Fruit fly (Drosophila melanogaster) whole organism, embryonic: ENCODE measurements around the gene VGlut.

Source experiments
- Adf1 ChIP-seq: fragments of 200-800 bp; sonication (Bioruptor generic); IDR thresholded peaks from 2 replicates; pipeline ENCODE4 v1.3.6; 2022; ENCODE audit warnings: missing biosample characterization, missing genetic modification characterization
- Antp ChIP-seq: fragments of 200-800 bp; sonication (Bioruptor generic); optimal IDR thresholded peaks from 3 replicates; lab custom pipeline; 2016; ENCODE audit warnings: missing biosample characterization, missing genetic modification characterization
- Atf-2 ChIP-seq: fragments of 200-800 bp; sonication (Bioruptor generic); optimal IDR thresholded peaks from 2 replicates; lab custom pipeline; 2016; ENCODE audit warnings: missing biosample characterization, missing genetic modification characterization
- BEAF-32 ChIP-seq: fragments of 200-800 bp; sonication (Bioruptor generic); optimal IDR thresholded peaks from 3 replicates; lab custom pipeline; 2017; ENCODE audit warnings: missing biosample characterization, missing genetic modification characterization, mild to moderate bottlenecking, moderate library complexity, missing genetic modification reagents
- CG10209 ChIP-seq: fragments of 200-800 bp; sonication (Bioruptor generic); optimal IDR thresholded peaks from 3 replicates; lab custom pipeline; 2017; ENCODE audit warnings: missing biosample characterization, mild to moderate bottlenecking, missing genetic modification characterization, missing genetic modification reagents
- CG10654 ChIP-seq: fragments of 200-800 bp; sonication (Bioruptor generic); optimal IDR thresholded peaks from 2 replicates; lab custom pipeline; 2016; ENCODE audit warnings: missing biosample characterization, missing genetic modification characterization
- CG11560 ChIP-seq: fragments of 200-800 bp; sonication (Bioruptor generic); IDR thresholded peaks from 3 replicates; pipeline ENCODE4 v1.3.6; 2022; ENCODE audit warnings: missing biosample characterization, missing genetic modification characterization
- CG12942 ChIP-seq: fragments of 200-800 bp; sonication (Bioruptor generic); optimal IDR thresholded peaks from 3 replicates; lab custom pipeline; 2016; ENCODE audit warnings: missing biosample characterization, missing genetic modification characterization
- CG13424 ChIP-seq: fragments of 200-800 bp; sonication (Bioruptor generic); optimal IDR thresholded peaks from 2 replicates; lab custom pipeline; 2019; ENCODE audit warnings: missing biosample characterization, mild to moderate bottlenecking, missing genetic modification characterization, moderate library complexity
- CG14014 ChIP-seq: fragments of 200-800 bp; sonication (Bioruptor generic); IDR thresholded peaks from 2 replicates; pipeline ENCODE4 v1.3.6; 2022; ENCODE audit warnings: missing biosample characterization, missing genetic modification characterization
- CG16813 ChIP-seq: fragments of 200-800 bp; sonication (Bioruptor generic); IDR thresholded peaks from 3 replicates; pipeline ENCODE4 v1.3.6; 2022; ENCODE audit warnings: missing biosample characterization, missing genetic modification characterization; ENCODE audit not compliant: partially characterized antibody
- CG2678 ChIP-seq: fragments of 200-800 bp; sonication (Bioruptor generic); optimal IDR thresholded peaks from 3 replicates; lab custom pipeline; 2019; ENCODE audit warnings: missing biosample characterization, mild to moderate bottlenecking, missing genetic modification characterization, moderate library complexity
- CG32532 ChIP-seq: fragments of 200-800 bp; sonication (Bioruptor generic); IDR thresholded peaks from 2 replicates; pipeline ENCODE4 v1.3.6; 2022; ENCODE audit warnings: missing biosample characterization, missing genetic modification characterization
- CG33557 ChIP-seq: fragments of 200-800 bp; sonication (Bioruptor generic); optimal IDR thresholded peaks from 2 replicates; lab custom pipeline; 2019; ENCODE audit warnings: missing biosample characterization, mild to moderate bottlenecking, missing genetic modification characterization, moderate library complexity
- CG4820 ChIP-seq: fragments of 200-800 bp; sonication (Bioruptor generic); optimal IDR thresholded peaks from 3 replicates; lab custom pipeline; 2016; ENCODE audit warnings: missing biosample characterization, missing genetic modification characterization
- CG6689 ChIP-seq: fragments of 200-800 bp; sonication (Bioruptor generic); IDR thresholded peaks from 2 replicates; pipeline ENCODE4 v1.3.6; 2022; ENCODE audit warnings: missing biosample characterization, missing genetic modification characterization
- CG7839 ChIP-seq: fragments of 200-800 bp; sonication (Bioruptor generic); optimal IDR thresholded peaks from 3 replicates; lab custom pipeline; 2018; ENCODE audit warnings: missing biosample characterization, mild to moderate bottlenecking, missing genetic modification characterization, moderate library complexity
- CG9609 ChIP-seq: fragments of 200-800 bp; sonication (Bioruptor generic); optimal IDR thresholded peaks from 3 replicates; lab custom pipeline; 2016; ENCODE audit warnings: missing biosample characterization, missing genetic modification characterization
- CG9932 ChIP-seq: fragments of 200-800 bp; sonication (Bioruptor generic); IDR thresholded peaks from 2 replicates; pipeline ENCODE4 v1.3.6; 2022; ENCODE audit warnings: missing biosample characterization, missing genetic modification characterization
- Dbx ChIP-seq: fragments of 200-800 bp; sonication (Bioruptor generic); IDR thresholded peaks from 3 replicates; pipeline ENCODE4 v1.3.6; 2022; ENCODE audit warnings: missing biosample characterization, missing genetic modification characterization
- Doc2 ChIP-seq: fragments of 200-800 bp; sonication (Bioruptor generic); IDR thresholded peaks from 2 replicates; pipeline ENCODE4 v1.3.6; 2022; ENCODE audit warnings: missing biosample characterization, missing genetic modification characterization
- Dref ChIP-seq: fragments of 200-800 bp; sonication (Bioruptor generic); IDR thresholded peaks from 2 replicates; pipeline ENCODE4 v1.3.6; 2022; ENCODE audit warnings: missing biosample characterization, missing genetic modification characterization
- E2f2 ChIP-seq: fragments of 200-800 bp; sonication (Bioruptor generic); IDR thresholded peaks from 2 replicates; pipeline ENCODE4 v1.3.6; 2022; ENCODE audit warnings: missing biosample characterization, missing genetic modification characterization
- Eip74EF ChIP-seq, 2 experiments: fragments of 200-800 bp in 1 of 2; fragments of >200 bp in 1 of 2; sonication (Bioruptor generic) in 1 of 2; optimal IDR thresholded peaks; 2 replicates each; lab custom pipeline; 2017 to 2019; ENCODE audit warnings: missing biosample characterization in 2 of 2, missing genetic modification characterization in 2 of 2, mild to moderate bottlenecking in 1 of 2, moderate library complexity in 1 of 2
- Fer1 ChIP-seq: fragments of 200-800 bp; sonication (Bioruptor generic); optimal IDR thresholded peaks from 2 replicates; lab custom pipeline; 2017; ENCODE audit warnings: missing biosample characterization, mild to moderate bottlenecking, missing genetic modification characterization
- Myb ChIP-seq: fragments of 200-800 bp; sonication (Bioruptor generic); optimal IDR thresholded peaks from 2 replicates; lab custom pipeline; 2016; ENCODE audit warnings: missing biosample characterization, missing genetic modification characterization
- Oli ChIP-seq: fragments of 200-800 bp; sonication (Bioruptor generic); optimal IDR thresholded peaks from 2 replicates; lab custom pipeline; 2018; ENCODE audit warnings: missing biosample characterization, mild to moderate bottlenecking, missing genetic modification characterization, moderate library complexity
- PHDP ChIP-seq: fragments of 200-800 bp; sonication (Bioruptor generic); optimal IDR thresholded peaks from 3 replicates; lab custom pipeline; 2018; ENCODE audit warnings: missing biosample characterization, mild to moderate bottlenecking, missing genetic modification characterization, moderate library complexity
- Ssrp ChIP-seq: fragments of 200-800 bp; sonication (Bioruptor generic); optimal IDR thresholded peaks from 2 replicates; lab custom pipeline; 2018; ENCODE audit warnings: missing biosample characterization, mild to moderate bottlenecking, missing genetic modification characterization, moderate library complexity
- Stat92E ChIP-seq, 3 experiments: fragments of >200 bp in 2 of 3; fragments of 200-800 bp in 1 of 3; sonication (Bioruptor generic) in 1 of 3; optimal IDR thresholded peaks; 2 replicates each; lab custom pipeline; 2017 to 2019; ENCODE audit warnings: missing biosample characterization in 3 of 3, missing genetic modification characterization in 3 of 3, mild to moderate bottlenecking in 1 of 3, moderate library complexity in 1 of 3
- aop ChIP-seq: fragments of 200-800 bp; sonication (Bioruptor generic); IDR thresholded peaks from 2 replicates; pipeline ENCODE4 v1.3.6; 2022; ENCODE audit warnings: missing biosample characterization, missing genetic modification characterization
- chif ChIP-seq, 2 experiments: fragments of 200-800 bp; sonication (Bioruptor generic); optimal IDR thresholded peaks; 3 replicates each; lab custom pipeline; 2016; ENCODE audit warnings: missing biosample characterization in 2 of 2, missing genetic modification characterization in 2 of 2
- fd64A ChIP-seq: fragments of 200-800 bp; sonication (Bioruptor generic); optimal IDR thresholded peaks from 3 replicates; lab custom pipeline; 2018; ENCODE audit warnings: missing biosample characterization, mild to moderate bottlenecking, missing genetic modification characterization
- gcm ChIP-seq: fragments of 200-800 bp; sonication (Bioruptor generic); optimal IDR thresholded peaks from 2 replicates; lab custom pipeline; 2019; ENCODE audit warnings: missing biosample characterization, mild to moderate bottlenecking, missing genetic modification characterization, moderate library complexity
- grn ChIP-seq: fragments of 200-800 bp; sonication (Bioruptor generic); optimal IDR thresholded peaks from 3 replicates; lab custom pipeline; 2017; ENCODE audit warnings: missing biosample characterization, missing genetic modification characterization
- ind ChIP-seq: fragments of 200-800 bp; sonication (Bioruptor generic); optimal IDR thresholded peaks from 3 replicates; lab custom pipeline; 2016; ENCODE audit warnings: missing biosample characterization, missing genetic modification characterization
- lab ChIP-seq: fragments of 200-800 bp; sonication (Bioruptor generic); optimal IDR thresholded peaks from 3 replicates; lab custom pipeline; 2017; ENCODE audit warnings: missing biosample characterization, missing genetic modification characterization, mild to moderate bottlenecking, moderate library complexity, missing genetic modification reagents
- mam ChIP-seq: fragments of 200-800 bp; sonication (Bioruptor generic); optimal IDR thresholded peaks from 3 replicates; lab custom pipeline; 2016; ENCODE audit warnings: missing biosample characterization, missing genetic modification characterization
- nerfin-2 ChIP-seq: fragments of 200-800 bp; sonication (Bioruptor generic); IDR thresholded peaks from 2 replicates; pipeline ENCODE4 v1.3.6; 2022; ENCODE audit warnings: missing biosample characterization, missing genetic modification characterization; ENCODE audit not compliant: partially characterized antibody
- pros ChIP-seq: fragments of 200-800 bp; sonication (Bioruptor generic); optimal IDR thresholded peaks from 3 replicates; lab custom pipeline; 2019; ENCODE audit warnings: missing biosample characterization, mild to moderate bottlenecking, missing genetic modification characterization, moderate library complexity
- psq ChIP-seq: fragments of 200-800 bp; sonication (Bioruptor generic); optimal IDR thresholded peaks from 2 replicates; lab custom pipeline; 2017; ENCODE audit warnings: missing biosample characterization, missing genetic modification characterization
- pum ChIP-seq: fragments of 200-800 bp; sonication (Bioruptor generic); optimal IDR thresholded peaks from 2 replicates; lab custom pipeline; 2016; ENCODE audit warnings: missing biosample characterization, missing genetic modification characterization
- seq ChIP-seq: fragments of 200-800 bp; sonication (Bioruptor generic); IDR thresholded peaks from 2 replicates; pipeline ENCODE4 v1.3.6; 2022; ENCODE audit warnings: missing biosample characterization, missing genetic modification characterization
- slp2 ChIP-seq: fragments of 200-800 bp; sonication (Bioruptor generic); optimal IDR thresholded peaks from 2 replicates; lab custom pipeline; 2016; ENCODE audit warnings: missing biosample characterization, missing genetic modification characterization
- sob ChIP-seq: fragments of 200-800 bp; sonication (Bioruptor generic); IDR thresholded peaks from 2 replicates; pipeline ENCODE4 v1.3.6; 2022; ENCODE audit warnings: missing biosample characterization, missing genetic modification characterization
- tio ChIP-seq: fragments of 200-800 bp; sonication (Bioruptor generic); optimal IDR thresholded peaks from 2 replicates; lab custom pipeline; 2017; ENCODE audit warnings: missing biosample characterization, missing genetic modification characterization, inconsistent platforms
- trem ChIP-seq: fragments of 200-800 bp; optimal IDR thresholded peaks from 3 replicates; lab custom pipeline; 2019; ENCODE audit warnings: missing biosample characterization, mild to moderate bottlenecking, missing genetic modification characterization, moderate library complexity
- unpg ChIP-seq: fragments of 200-800 bp; sonication (Bioruptor generic); optimal IDR thresholded peaks from 3 replicates; lab custom pipeline; 2018; ENCODE audit warnings: missing biosample characterization, mild to moderate bottlenecking, missing genetic modification characterization, moderate library complexity
- usp ChIP-seq: fragments of >200 bp; optimal IDR thresholded peaks from 2 replicates; lab custom pipeline; 2017; ENCODE audit warnings: missing biosample characterization, missing genetic modification characterization
- zen ChIP-seq: fragments of 200-800 bp; sonication (Bioruptor generic); optimal IDR thresholded peaks from 3 replicates; lab custom pipeline; 2018; ENCODE audit warnings: missing biosample characterization, mild to moderate bottlenecking, missing genetic modification characterization, moderate library complexity

The VGlut gene

dm6 chr2L:2420490-2420889 lies 20.4 kb downstream of the VGlut start, which contains the start of gene CG9886 (continued):
- TF ChIP-seq zen (tag; lab: Kevin White, UChicago): peak; percentile 76
- TF ChIP-seq ind (GFP tag; lab: Kevin White, UChicago): peak; percentile 49
- peak; percentile 62 for TF ChIP-seq lab (GFP tag; lab: Kevin White, UChicago)
- TF ChIP-seq CG7839 (tag; lab: Kevin White, UChicago): peak; percentile 73
- peak; percentile 77 for TF ChIP-seq CG2678 (tag; lab: Kevin White, UChicago)
- TF ChIP-seq CG16813 (GFP tag; lab: Robert Waterston, UW): no peak
- no peak for TF ChIP-seq Antp (GFP tag; lab: Kevin White, UChicago)
- TF ChIP-seq BEAF-32 (GFP tag; lab: Kevin White, UChicago): peak; percentile 21
- peak; percentile 87 for TF ChIP-seq unpg (GFP tag; lab: Kevin White, UChicago)
- peak; percentile 62 for TF ChIP-seq Oli (tag; lab: Kevin White, UChicago)
- no peak for TF ChIP-seq seq
- peak; percentile 53 for TF ChIP-seq CG10209 (GFP tag; lab: Kevin White, UChicago)
- TF ChIP-seq gcm (GFP tag; lab: Kevin White, UChicago): peak; percentile 64
- no peak for TF ChIP-seq aop (GFP tag; lab: Robert Waterston, UW)
- TF ChIP-seq Atf-2 (GFP tag; lab: Kevin White, UChicago): no peak
- peak; percentile 11 for TF ChIP-seq pum (GFP tag; lab: Kevin White, UChicago)
- peak in 1 of 2 experiments; percentile 17 for TF ChIP-seq Eip74EF (GFP tag; optimal IDR thresholded peaks at IDR 0.05; lab: Kevin White, UChicago)
- TF ChIP-seq chif (GFP tag; optimal IDR thresholded peaks at IDR 0.05; lab: Kevin White, UChicago): peak in 1 of 2 experiments; percentile 38
- peak; percentile 60 for TF ChIP-seq CG14014 (GFP tag; lab: Robert Waterston, UW)
- TF ChIP-seq Dbx: 0 out of 3 replicates have a peak, but pooled peaks have one; percentile 34
- TF ChIP-seq Fer1: peak; percentile 77
- TF ChIP-seq fd64A (GFP tag; lab: Kevin White, UChicago): no peak
- peak; percentile 33 for TF ChIP-seq CG4820 (GFP tag; lab: Kevin White, UChicago)
- no peak for TF ChIP-seq slp2 (GFP tag; lab: Kevin White, UChicago)
- TF ChIP-seq trem (tag; lab: Kevin White, UChicago): peak; percentile 82
- TF ChIP-seq usp (GFP tag; lab: Kevin White, UChicago): no peak
- peak; percentile 51 for TF ChIP-seq grn (GFP tag; lab: Kevin White, UChicago)
- TF ChIP-seq CG9609 (GFP tag; lab: Kevin White, UChicago): no peak
- no peak for TF ChIP-seq mam (GFP tag; lab: Kevin White, UChicago)
- peak; percentile 83 for TF ChIP-seq PHDP (tag; lab: Kevin White, UChicago)
- TF ChIP-seq CG9932 (GFP tag; lab: Robert Waterston, UW): peak; percentile 61; the same call in 1 of the 2 replicates
- no peak for TF ChIP-seq Dref (GFP tag; lab: Robert Waterston, UW)
- peak in 1 of 3 experiments; percentile 48 for TF ChIP-seq Stat92E (GFP tag; optimal IDR thresholded peaks at IDR 0.05; lab: Kevin White, UChicago)
- no peak for TF ChIP-seq CG11560 (tag; lab: Robert Waterston, UW)
- TF ChIP-seq sob (GFP tag; lab: Robert Waterston, UW): peak; percentile 49
- TF ChIP-seq tio: peak; percentile 21
- peak; percentile 83 for TF ChIP-seq CG13424 (tag; lab: Kevin White, UChicago)
- TF ChIP-seq Doc2 (GFP tag; lab: Robert Waterston, UW): no peak
- peak; percentile 67 for TF ChIP-seq Ssrp (tag; lab: Kevin White, UChicago)
- peak; percentile 15; the same call in 1 of the 2 replicates for TF ChIP-seq Adf1 (GFP tag; lab: Robert Waterston, UW)
- peak; percentile 43; the same call in 1 of the 2 replicates for TF ChIP-seq CG6689 (GFP tag; lab: Robert Waterston, UW)
- no peak for TF ChIP-seq nerfin-2 (GFP tag; lab: Robert Waterston, UW)
- peak; percentile 78 for TF ChIP-seq E2f2 (GFP tag; lab: Robert Waterston, UW)
- TF ChIP-seq CG33557 (GFP tag; lab: Kevin White, UChicago): peak; percentile 57
- TF ChIP-seq CG10654 (GFP tag; lab: Kevin White, UChicago): peak; percentile 41
- peak; percentile 28 for TF ChIP-seq CG12942 (GFP tag; lab: Kevin White, UChicago)
- no peak for TF ChIP-seq pros (GFP tag; lab: Kevin White, UChicago)
- TF ChIP-seq psq (GFP tag; lab: Kevin White, UChicago): no peak
- peak; percentile 44 for TF ChIP-seq Myb
- TF ChIP-seq CG32532 (GFP tag; lab: Robert Waterston, UW): peak; percentile 70
